Fruit fly (Drosophila melanogaster): ENCODE measurements around the gene Ir31a.

The Ir31a gene

dm6 chr2L:10386824-10387223, 18.5 kb upstream of the Ir31a start:
- TF ChIP-seq CTCF (optimal IDR thresholded peaks at IDR 0.05) (no peak), CG8478 (optimal IDR thresholded peaks at IDR 0.05) (no peak)

DNA sequence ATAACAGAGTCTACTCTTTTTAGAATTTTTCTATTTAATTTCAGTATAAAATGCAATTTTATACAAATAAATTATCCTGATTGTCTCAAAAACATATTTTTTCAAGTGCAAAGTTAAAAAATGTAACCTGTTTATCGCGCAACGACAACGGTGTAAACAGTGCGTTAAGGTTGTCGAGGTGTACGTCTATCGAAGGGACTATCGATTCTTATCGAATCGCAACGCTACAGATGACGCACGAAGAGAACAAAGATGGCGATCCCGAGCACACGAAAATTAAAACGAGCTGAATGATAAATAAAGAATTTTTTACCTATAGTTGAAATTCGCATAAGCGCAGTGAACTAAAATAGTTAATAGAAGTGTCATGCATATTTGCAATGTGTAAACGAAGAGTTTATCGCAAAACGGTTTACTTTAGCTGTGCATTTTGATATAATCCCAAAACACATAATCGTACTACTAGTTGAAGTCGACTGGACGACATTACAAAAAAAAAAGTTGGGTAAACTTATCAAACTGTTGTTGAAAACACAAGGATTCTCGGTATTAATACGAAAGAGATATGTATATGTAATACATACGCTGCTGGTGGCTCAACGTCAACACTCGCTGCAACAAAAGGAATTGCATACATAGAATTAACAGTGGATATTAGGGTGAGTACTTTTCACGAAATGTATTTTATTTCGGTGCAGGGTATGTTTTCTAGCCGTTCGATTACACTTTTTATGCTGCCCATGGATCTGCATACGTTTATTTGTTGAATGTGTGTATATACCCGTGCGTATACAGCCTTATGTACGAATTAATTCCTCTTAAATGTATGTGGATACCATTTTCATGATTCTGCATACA, 17.3 kb upstream of the Ir31a start, which contains the start of gene da:
Gene da, plus strand, starts transcription at position 237 of the 858 bp plus-strand sequence.
- TF ChIP-seq CTCF (optimal IDR thresholded peaks at IDR 0.05) (peak in 1 of 2 experiments; percentile 51), CG8478 (optimal IDR thresholded peaks at IDR 0.05) (no peak)

- TF ChIP-seq CG8478 (optimal IDR thresholded peaks at IDR 0.05) = no peak
- no peak for TF ChIP-seq CTCF (optimal IDR thresholded peaks at IDR 0.05)
Measured at dm6 chr2L:10393467-10393866, 11.9 kb upstream of the Ir31a start.

dm6 chr2L:10395035-10395434, 10.3 kb upstream of the Ir31a start:
- TF ChIP-seq CG8478 (optimal IDR thresholded peaks at IDR 0.05) (no peak), CTCF (optimal IDR thresholded peaks at IDR 0.05) (no peak)

dm6 chr2L:10395642-10396487, 9.5 kb upstream of the Ir31a start, which contains the start of gene Mdh1:
Gene Mdh1 (minus strand): TSS chr2L:10396332.
- TF ChIP-seq CTCF (optimal IDR thresholded peaks at IDR 0.05) (no peak), CG8478 (optimal IDR thresholded peaks at IDR 0.05) (no peak)

DNA sequence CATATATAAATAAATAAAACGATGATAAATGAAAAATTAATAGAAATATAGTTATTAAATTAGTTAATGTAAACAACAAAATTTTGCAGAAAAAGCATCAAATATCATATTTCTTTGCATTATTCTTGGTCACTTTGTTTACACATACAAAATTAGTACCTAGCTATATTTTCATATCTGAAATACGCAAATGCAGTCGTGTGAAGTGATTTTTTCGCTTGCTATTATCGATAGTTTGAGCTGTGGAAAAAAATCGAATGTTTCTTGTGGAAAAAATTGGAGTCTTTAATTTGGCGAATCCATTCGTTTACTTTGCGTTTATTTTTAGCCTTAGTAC, 8.9 kb upstream of the Ir31a start, which contains the start of gene Cnot4:
Gene Cnot4, plus strand, starts transcription at position 229 of the 337 bp plus-strand sequence.
- TF ChIP-seq CG8478 (optimal IDR thresholded peaks at IDR 0.05) = no peak
- no peak for TF ChIP-seq CTCF (optimal IDR thresholded peaks at IDR 0.05)

DNA sequence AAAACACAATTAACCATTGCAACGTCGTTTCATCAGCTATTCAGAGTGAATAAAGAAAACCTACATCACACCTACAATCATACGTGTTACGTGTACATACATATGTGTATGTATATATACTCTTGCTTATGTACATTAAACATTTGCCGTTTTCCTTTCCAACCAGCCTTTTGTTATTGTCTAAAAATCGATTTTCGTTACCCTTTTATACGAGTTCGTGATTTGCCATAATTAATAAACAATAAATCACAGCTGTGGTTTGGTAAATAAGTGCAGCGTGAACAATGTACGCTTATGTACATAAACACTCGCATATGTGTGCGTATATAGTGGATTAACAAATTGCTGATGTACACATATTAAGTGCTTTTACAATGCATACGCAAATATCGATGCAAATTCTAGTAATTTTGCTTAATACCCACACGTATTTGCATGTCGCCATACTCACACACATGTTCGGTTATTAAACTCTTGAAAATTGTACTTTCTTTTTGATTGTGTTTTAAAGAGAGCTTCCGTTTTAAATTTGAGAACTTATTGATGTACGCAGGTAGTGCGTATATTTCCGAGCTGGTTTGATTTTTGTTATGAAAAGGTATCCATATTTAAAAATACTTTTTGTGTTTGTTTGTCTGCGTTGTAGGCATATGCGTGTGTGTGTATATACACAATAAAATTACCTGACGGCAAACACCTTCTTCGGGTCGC, 8.3 kb upstream of the Ir31a start:
- no peak for TF ChIP-seq CTCF (optimal IDR thresholded peaks at IDR 0.05)
- no peak for TF ChIP-seq CG8478 (optimal IDR thresholded peaks at IDR 0.05)

DNA sequence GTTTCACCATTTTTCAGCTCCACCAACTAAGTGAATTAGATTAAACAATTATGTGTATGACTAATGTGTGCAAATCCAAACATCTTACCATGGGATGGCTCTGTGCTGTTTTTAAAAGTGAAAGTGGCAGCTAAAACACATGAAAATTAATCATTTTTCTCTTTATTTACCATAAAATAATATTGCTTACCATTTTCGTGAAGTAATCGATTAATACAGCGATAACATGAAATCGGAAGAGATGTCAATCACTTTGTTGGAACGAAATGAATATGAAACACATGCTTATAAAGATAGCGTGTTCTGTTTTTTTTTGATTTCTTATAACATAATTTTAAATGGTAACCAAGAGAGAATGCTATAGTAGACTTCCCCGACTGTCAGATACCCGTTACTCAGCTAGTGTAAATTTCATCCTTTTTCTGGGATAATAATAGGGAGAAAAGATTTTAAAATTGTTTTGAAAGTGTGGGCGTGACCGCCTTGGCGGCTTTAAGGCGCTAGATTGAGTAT, 1.5 kb upstream of the Ir31a start:
- TF ChIP-seq CG8478 (optimal IDR thresholded peaks at IDR 0.05) = no peak
- TF ChIP-seq CTCF (optimal IDR thresholded peaks at IDR 0.05) = no peak

dm6 chr2L:10408122-10408576, 2.8 kb downstream of the Ir31a start, which contains the start of the genes Ip259 and RpS27A:
Gene Ip259 (plus strand): TSS chr2L:10408352.
Gene RpS27A (plus strand): TSS chr2L:10408352.
- TF ChIP-seq CTCF (optimal IDR thresholded peaks at IDR 0.05) (peak in 1 of 2 experiments; percentile 11), CG8478 (optimal IDR thresholded peaks at IDR 0.05) (no peak)

DNA sequence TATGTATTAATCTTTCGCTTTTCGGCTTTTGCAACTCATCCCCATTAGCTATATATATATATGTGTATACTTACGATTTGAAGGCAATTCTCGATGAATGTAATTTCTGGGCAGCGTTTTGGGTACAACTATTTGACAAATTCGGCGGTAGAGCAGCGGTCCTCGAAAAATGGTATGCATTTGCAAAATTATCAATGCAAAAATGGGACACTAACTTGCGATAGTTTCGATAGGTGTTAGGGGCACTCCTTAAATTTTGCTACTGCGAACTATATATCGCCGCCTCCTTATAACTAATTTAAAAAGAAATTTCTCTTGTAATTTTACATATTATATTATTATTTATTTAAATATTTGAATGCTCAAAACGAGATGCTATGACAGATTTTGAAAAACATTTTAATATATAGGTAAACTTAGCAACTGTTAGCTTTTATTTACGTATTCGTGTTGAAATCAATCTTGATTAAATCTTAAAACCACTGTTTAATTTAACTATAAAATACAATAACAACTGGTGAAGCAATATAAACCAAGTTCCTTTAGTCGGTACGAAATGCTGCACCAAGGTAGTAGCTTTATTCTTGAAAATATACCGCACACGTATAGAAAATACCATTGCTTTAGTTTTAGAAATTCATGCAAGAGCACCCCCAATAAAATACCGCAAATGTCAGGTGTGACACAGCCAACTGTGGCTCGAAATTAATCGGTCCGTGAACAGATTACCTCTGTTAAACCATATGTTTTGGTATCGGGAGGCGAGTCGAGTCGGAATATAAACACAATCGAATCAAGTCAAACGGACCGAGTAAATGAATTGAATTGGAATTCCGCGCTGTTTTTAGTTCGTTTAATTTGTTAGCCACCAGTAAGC, 8.1 kb downstream of the Ir31a start, which contains the start of the genes CG5355 and Klp31E:
Gene CG5355, minus strand, starts transcription at position 213 of the 877 bp plus-strand sequence.
Gene Klp31E, plus strand, starts transcription at position 767 of the 877 bp plus-strand sequence.
- TF ChIP-seq CG8478 (optimal IDR thresholded peaks at IDR 0.05) = no peak
- TF ChIP-seq CTCF (optimal IDR thresholded peaks at IDR 0.05) = no peak

dm6 chr2L:10418981-10419380, 13.6 kb downstream of the Ir31a start, which contains the start of gene RfC3:
Gene RfC3 (plus strand): TSS chr2L:10419190.
- no peak for TF ChIP-seq CG8478 (optimal IDR thresholded peaks at IDR 0.05)
- no peak for TF ChIP-seq CTCF (optimal IDR thresholded peaks at IDR 0.05)

DNA sequence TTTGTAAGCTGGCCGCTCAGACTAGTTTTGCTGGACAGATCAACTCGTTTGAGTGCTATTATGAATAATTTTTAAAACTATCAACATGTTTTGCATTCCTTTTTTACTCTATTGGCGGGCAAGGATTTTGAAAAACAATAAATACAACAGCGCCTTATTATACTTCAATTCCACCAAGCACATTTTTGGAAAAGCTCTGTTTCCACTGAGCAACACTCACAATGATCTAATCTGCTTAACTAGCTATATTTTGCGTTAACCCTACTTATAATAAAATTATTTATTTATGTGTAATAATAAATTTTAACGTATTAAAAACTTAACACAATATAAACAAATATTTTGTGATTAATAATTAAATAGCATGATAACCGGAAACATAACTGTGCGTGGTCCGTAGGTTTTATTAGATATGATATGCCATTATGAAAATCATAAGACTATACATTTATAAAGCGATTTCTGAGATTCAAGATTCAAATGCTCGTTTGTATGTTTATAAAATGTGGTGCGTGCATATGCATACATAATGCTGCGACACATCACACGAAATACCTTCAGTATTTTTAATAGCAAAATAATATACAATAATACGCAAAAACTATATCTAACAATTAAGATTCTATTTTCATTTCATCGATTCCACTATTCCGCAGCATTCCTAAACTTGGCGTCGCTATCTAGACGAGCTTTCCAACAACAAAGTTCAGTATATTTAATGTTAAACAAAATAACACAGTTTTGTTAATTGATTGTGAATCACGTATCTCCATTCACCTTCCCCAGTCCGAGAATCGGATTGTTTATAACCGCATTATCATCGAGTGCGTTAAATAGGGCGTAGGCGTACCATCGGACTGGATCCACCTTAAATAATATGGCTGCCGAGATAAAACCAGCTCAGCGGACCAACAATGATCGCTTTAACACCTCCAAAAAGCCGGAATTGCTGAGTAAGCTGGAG, 17.6 kb downstream of the Ir31a start, which contains the start of the genes pie and Wdfy2:
Gene pie, minus strand, starts transcription at position 138 of the 964 bp plus-strand sequence.
Gene Wdfy2, plus strand, starts transcription at position 649 of the 964 bp plus-strand sequence.
- TF ChIP-seq CTCF (optimal IDR thresholded peaks at IDR 0.05) (no peak), CG8478 (optimal IDR thresholded peaks at IDR 0.05) (no peak)
